Worm (Caenorhabditis elegans) whole organism, L3 larva: ENCODE measurements around the gene grsp-4.

Experiments
- R02D3.7 ChIP-seq: fragments of 150-350 bp; optimal IDR thresholded peaks from 2 replicates; lab custom pipeline; 2014; ENCODE audit warnings: missing biosample characterization, missing genetic modification characterization
- ZK546.5 ChIP-seq: sonication (generic microtip); optimal IDR thresholded peaks from 2 replicates; lab custom pipeline; 2017; ENCODE audit warnings: missing biosample characterization, missing genetic modification characterization
- aly-2 ChIP-seq: fragments of 150-350 bp; optimal IDR thresholded peaks from 2 replicates; lab custom pipeline; 2014; ENCODE audit warnings: missing biosample characterization, missing genetic modification characterization
- ama-1 ChIP-seq: fragments of 150-350 bp; optimal IDR thresholded peaks from 2 replicates; lab custom pipeline; 2018
- ceh-9 ChIP-seq: sonication (generic microtip); optimal IDR thresholded peaks from 2 replicates; lab custom pipeline; 2018; ENCODE audit warnings: missing biosample characterization, missing genetic modification characterization
- daf-12 ChIP-seq: fragments of 150-350 bp; optimal IDR thresholded peaks from 2 replicates; lab custom pipeline; 2014; ENCODE audit warnings: missing biosample characterization, missing genetic modification reagents, missing genetic modification characterization
- egl-5 ChIP-seq: fragments of 150-350 bp; optimal IDR thresholded peaks from 2 replicates; lab custom pipeline; 2017; ENCODE audit warnings: missing biosample characterization, missing genetic modification reagents, missing genetic modification characterization, inconsistent platforms
- elt-1 ChIP-seq: fragments of 150-350 bp; optimal IDR thresholded peaks from 2 replicates; lab custom pipeline; 2014; ENCODE audit warnings: missing biosample characterization, missing genetic modification characterization
- fkh-10 ChIP-seq: sonication (generic microtip); optimal IDR thresholded peaks from 2 replicates; lab custom pipeline; 2017; ENCODE audit warnings: missing biosample characterization, missing genetic modification reagents, missing genetic modification characterization
- fkh-2 ChIP-seq: fragments of 150-350 bp; optimal IDR thresholded peaks from 2 replicates; lab custom pipeline; 2014; ENCODE audit warnings: missing biosample characterization, missing genetic modification reagents, missing genetic modification characterization
- fos-1 ChIP-seq: fragments of 150-350 bp; optimal IDR thresholded peaks from 2 replicates; lab custom pipeline; 2014; ENCODE audit warnings: missing biosample characterization, missing genetic modification characterization
- hmg-11 ChIP-seq: sonication (generic microtip); optimal IDR thresholded peaks from 2 replicates; lab custom pipeline; 2016; ENCODE audit warnings: missing genetic modification characterization, missing compliant biosample characterization
- lin-39 ChIP-seq: fragments of 150-350 bp; optimal IDR thresholded peaks from 2 replicates; lab custom pipeline; 2018; ENCODE audit warnings: missing biosample characterization, missing genetic modification reagents, missing genetic modification characterization
- nfya-1 ChIP-seq: sonication (generic microtip); optimal IDR thresholded peaks from 2 replicates; lab custom pipeline; 2017; ENCODE audit warnings: missing genetic modification characterization, mild to moderate bottlenecking, missing compliant biosample characterization, antibody characterized with exemption, moderate library complexity; ENCODE audit not compliant: insufficient read depth
- nhr-237 ChIP-seq: fragments of 150-350 bp; optimal IDR thresholded peaks from 2 replicates; lab custom pipeline; 2014; ENCODE audit warnings: missing biosample characterization, missing genetic modification characterization
- nhr-43 ChIP-seq: sonication (generic microtip); optimal IDR thresholded peaks from 2 replicates; lab custom pipeline; 2016; ENCODE audit warnings: mild to moderate bottlenecking, missing genetic modification characterization, missing compliant biosample characterization; ENCODE audit not compliant: poor library complexity, severe bottlenecking
- snpc-4 ChIP-seq: fragments of 150-350 bp; optimal IDR thresholded peaks from 2 replicates; lab custom pipeline; 2014; ENCODE audit warnings: missing biosample characterization, missing genetic modification characterization
- unc-39 ChIP-seq: sonication (generic microtip); optimal IDR thresholded peaks from 4 replicates; lab custom pipeline; 2017; ENCODE audit warnings: missing biosample characterization, missing genetic modification characterization
- unc-62 ChIP-seq: fragments of 150-350 bp; sonication (generic microtip); optimal IDR thresholded peaks from 4 replicates; lab custom pipeline; 2014; ENCODE audit warnings: missing biosample characterization, missing genetic modification reagents, missing genetic modification characterization
- zag-1 ChIP-seq: fragments of 150-350 bp; optimal IDR thresholded peaks from 2 replicates; lab custom pipeline; 2014; ENCODE audit warnings: missing biosample characterization, missing genetic modification characterization
- ztf-4 ChIP-seq: fragments of 150-350 bp; optimal IDR thresholded peaks from 2 replicates; lab custom pipeline; 2014; ENCODE audit warnings: missing biosample characterization, missing genetic modification characterization

Gene grsp-4

ce11 chrV:7672258-7672657 lies 47.5 kb downstream of the grsp-4 start, which contains the start of gene C12D5.4:
Gene C12D5.4 (plus strand): TSS chrV:7672558.
- TF ChIP-seq nhr-43 (tag; lab: Kevin White, UChicago) (no peak), fos-1 (tag; lab: Kevin White, UChicago) (no peak), zag-1 (tag; lab: Kevin White, UChicago) (no peak), ztf-4 (no peak), fkh-10 (GFP tag; lab: Kevin White, UChicago) (no peak), unc-39 (tag; lab: Kevin White, UChicago) (no peak)

- TF ChIP-seq aly-2 (tag; lab: Kevin White, UChicago) (no peak), nhr-237 (tag; lab: Kevin White, UChicago) (no peak), ama-1 (no peak), R02D3.7 (tag; lab: Kevin White, UChicago) (no peak), egl-5 (tag; lab: Kevin White, UChicago) (no peak), lin-39 (tag; lab: Kevin White, UChicago) (no peak), ztf-4 (no peak), daf-12 (tag; lab: Kevin White, UChicago) (no peak), ceh-9 (tag; lab: Kevin White, UChicago) (no peak), ZK546.5 (no peak), fkh-2 (tag; lab: Kevin White, UChicago) (no peak), hmg-11 (tag; lab: Kevin White, UChicago) (no peak), unc-62 (GFP tag; lab: Kevin White, UChicago) (no peak), elt-1 (tag; lab: Kevin White, UChicago) (no peak), nfya-1 (tag; lab: Kevin White, UChicago) (no peak), snpc-4 (tag; lab: Kevin White, UChicago) (no peak), fkh-10 (GFP tag; lab: Kevin White, UChicago) (no peak)
- TF ChIP-seq, all 47 proteins: peak for 0
Measured at ce11 chrV:7675904-7676303, 51.2 kb downstream of the grsp-4 start, which contains the start of gene C12D5.3. Gene C12D5.3 (plus strand): TSS chrV:7676204.
